Fruit fly (Drosophila melanogaster): ENCODE results near the gene Inx7.

dm6 chrX:6997653-6998491, 4.5 kb upstream of the Inx7 start:
- TF ChIP-seq CG8478 (optimal IDR thresholded peaks at IDR 0.05) = no peak
- TF ChIP-seq CTCF (optimal IDR thresholded peaks at IDR 0.05) = no peak

Data from S2 (cell line).